Fruit fly (Drosophila melanogaster) whole organism, adult: ENCODE data around the gene CG31777.

Experiments
- CG14711 ChIP-seq: fragments of 200-800 bp; sonication (Bioruptor generic); optimal IDR thresholded peaks from 2 replicates; lab custom pipeline; 2018; ENCODE audit warnings: missing biosample characterization, mild to moderate bottlenecking, missing genetic modification characterization, moderate library complexity
- CG7101 ChIP-seq: fragments of 200-800 bp; sonication (Bioruptor generic); optimal IDR thresholded peaks from 2 replicates; lab custom pipeline; 2018; ENCODE audit warnings: missing biosample characterization, mild to moderate bottlenecking, missing genetic modification characterization, moderate library complexity
- Clk ChIP-seq: fragments of 200-800 bp; sonication (Bioruptor generic); optimal IDR thresholded peaks from 2 replicates; lab custom pipeline; 2017; ENCODE audit warnings: missing biosample characterization, missing genetic modification characterization
- cnc ChIP-seq, 2 experiments: fragments of >200 bp; optimal IDR thresholded peaks; 2 replicates each; lab custom pipeline; 2017
- pad ChIP-seq: fragments of 200-800 bp; sonication (Bioruptor generic); optimal IDR thresholded peaks from 3 replicates; lab custom pipeline; 2017; ENCODE audit warnings: missing biosample characterization, missing genetic modification characterization, mild to moderate bottlenecking, moderate library complexity, missing genetic modification reagents
- tj ChIP-seq: fragments of 200-800 bp; sonication (Bioruptor generic); optimal IDR thresholded peaks from 3 replicates; lab custom pipeline; 2017; ENCODE audit warnings: missing biosample characterization, mild to moderate bottlenecking, missing genetic modification characterization, moderate library complexity
- toe ChIP-seq: fragments of 200-800 bp; sonication (Bioruptor generic); optimal IDR thresholded peaks from 2 replicates; lab custom pipeline; 2016; ENCODE audit warnings: missing biosample characterization, missing genetic modification characterization

DNA sequence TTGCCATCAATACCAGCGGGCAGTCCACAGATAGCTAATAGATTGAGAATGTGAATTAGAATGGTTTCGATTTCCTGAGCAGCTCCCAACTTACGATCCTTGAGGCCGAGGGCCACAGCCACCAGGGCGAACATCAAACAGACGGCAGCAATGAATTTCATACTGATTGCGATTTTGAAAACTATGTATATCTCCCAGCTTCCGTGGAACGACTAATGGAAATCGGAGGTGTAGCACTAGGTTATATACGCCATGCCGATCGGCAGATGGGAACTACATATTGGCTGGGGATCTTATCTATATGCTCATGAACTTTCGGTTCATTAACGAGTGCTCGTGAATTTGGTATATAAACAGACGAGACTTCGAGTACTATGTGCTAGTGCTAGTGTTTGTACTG is 10.4 kb downstream of the CG31777 start, which contains the start of gene IM33:
- no peak for TF ChIP-seq cnc (optimal IDR thresholded peaks at IDR 0.05; lab: Kevin White, UChicago)
- no peak for TF ChIP-seq CG14711
- no peak for TF ChIP-seq tj (GFP tag; lab: Kevin White, UChicago)
- TF ChIP-seq CG7101 = no peak
- TF ChIP-seq pad (GFP tag; lab: Kevin White, UChicago) = no peak
- no peak for TF ChIP-seq Clk
- TF ChIP-seq toe (GFP tag; lab: Kevin White, UChicago) = no peak
